Worm (Caenorhabditis elegans) whole organism, L4 larva: ENCODE results near the gene ZK354.9.
A peak's percentile ranks its signal among the peaks of the same experiment; 100 is the strongest.

Experiments used
- F49E8.2 ChIP-seq: sonication (generic microtip); optimal IDR thresholded peaks from 2 replicates; lab custom pipeline; 2016; ENCODE audit warnings: missing compliant biosample characterization, mild to moderate bottlenecking, missing genetic modification characterization, borderline replicate concordance
- R02D3.7 ChIP-seq: fragments of 150-350 bp; sonication (generic microtip); optimal IDR thresholded peaks from 3 replicates; lab custom pipeline; 2014; ENCODE audit warnings: missing biosample characterization, missing genetic modification characterization
- T20F7.1 ChIP-seq: fragments of 200-800 bp; sonication (Bioruptor generic); optimal IDR thresholded peaks from 2 replicates; lab custom pipeline; 2018; ENCODE audit warnings: mild to moderate bottlenecking, missing genetic modification characterization, missing compliant biosample characterization
- T26A8.4 ChIP-seq: fragments of 200-800 bp; sonication (Bioruptor generic); IDR thresholded peaks from 2 replicates; pipeline ENCODE4 v1.3.6; 2022; ENCODE audit warnings: missing genetic modification characterization, missing compliant biosample characterization
- Y105C5A.15 ChIP-seq: fragments of 200-800 bp; sonication (Bioruptor generic); IDR thresholded peaks from 2 replicates; pipeline ENCODE4 v1.3.6; 2022; ENCODE audit warnings: missing genetic modification characterization, missing compliant biosample characterization
- Y48G9A.11 ChIP-seq: fragments of 200-800 bp; sonication (Bioruptor generic); IDR thresholded peaks from 2 replicates; pipeline ENCODE4 v1.3.6; 2022; ENCODE audit warnings: missing genetic modification reagents, missing genetic modification characterization, missing compliant biosample characterization
- Y75B8A.6 ChIP-seq: fragments of 200-800 bp; sonication (Bioruptor generic); IDR thresholded peaks from 2 replicates; pipeline ENCODE4 v1.3.6; 2022; ENCODE audit warnings: missing genetic modification reagents, missing genetic modification characterization, missing compliant biosample characterization
- ZK337.2 ChIP-seq: fragments of 200-800 bp; sonication (Bioruptor generic); IDR thresholded peaks from 2 replicates; pipeline ENCODE4 v1.3.6; 2022; ENCODE audit warnings: missing genetic modification reagents, missing genetic modification characterization, missing compliant biosample characterization
- ZK546.5 ChIP-seq, 2 experiments: sonication (generic microtip); optimal IDR thresholded peaks; 2 replicates each; lab custom pipeline; 2017; ENCODE audit warnings: missing biosample characterization in 2 of 2, missing genetic modification characterization in 2 of 2
- aha-1 ChIP-seq: fragments of 150-350 bp; peaks from one replicate; lab custom pipeline; 2014; ENCODE audit warnings: missing biosample characterization, missing genetic modification characterization
- aly-2 ChIP-seq: sonication (generic microtip); optimal IDR thresholded peaks from 2 replicates; lab custom pipeline; 2018; ENCODE audit warnings: missing biosample characterization, missing genetic modification characterization
- arid-1 ChIP-seq: fragments of 200-800 bp; sonication (Bioruptor generic); conservative IDR thresholded peaks from 2 replicates; pipeline ENCODE4 v1.3.6; 2022; ENCODE audit warnings: missing genetic modification reagents, missing genetic modification characterization, missing compliant biosample characterization
- ceh-28 ChIP-seq: fragments of 150-350 bp; optimal IDR thresholded peaks from 2 replicates; lab custom pipeline; 2014; ENCODE audit warnings: missing biosample characterization, missing genetic modification reagents, missing genetic modification characterization
- ceh-32 ChIP-seq: sonication (generic microtip); optimal IDR thresholded peaks from 2 replicates; lab custom pipeline; 2016; ENCODE audit warnings: mild to moderate bottlenecking, missing genetic modification characterization, missing compliant biosample characterization; ENCODE audit not compliant: poor library complexity
- ceh-62 ChIP-seq: sonication (generic microtip); optimal IDR thresholded peaks from 2 replicates; lab custom pipeline; 2017; ENCODE audit warnings: missing biosample characterization, missing genetic modification characterization
- cey-2 ChIP-seq: sonication (generic microtip); optimal IDR thresholded peaks from 3 replicates; lab custom pipeline; 2017; ENCODE audit warnings: missing genetic modification characterization, mild to moderate bottlenecking, missing compliant biosample characterization, antibody characterized with exemption, borderline replicate concordance; ENCODE audit not compliant: insufficient read depth
- daf-16 ChIP-seq, 3 experiments: sonication (generic microtip); optimal IDR thresholded peaks; 2 replicates each; lab custom pipeline; 2016 to 2017; ENCODE audit warnings: missing genetic modification characterization in 3 of 3, missing genetic modification reagents in 3 of 3, mild to moderate bottlenecking in 2 of 3, missing compliant biosample characterization in 2 of 3, missing biosample characterization in 1 of 3, moderate library complexity in 1 of 3
- dmd-6 ChIP-seq: fragments of 200-800 bp; sonication (Bioruptor generic); IDR thresholded peaks from 2 replicates; pipeline ENCODE4 v1.3.6; 2022; ENCODE audit warnings: missing genetic modification reagents, missing genetic modification characterization, missing compliant biosample characterization
- dmd-8 ChIP-seq: fragments of 200-800 bp; sonication (Bioruptor generic); IDR thresholded peaks from 2 replicates; pipeline ENCODE4 v1.3.6; 2022; ENCODE audit warnings: missing genetic modification characterization, missing compliant biosample characterization
- dve-1 ChIP-seq: sonication (generic microtip); optimal IDR thresholded peaks from 2 replicates; lab custom pipeline; 2017; ENCODE audit warnings: antibody characterized with exemption, mild to moderate bottlenecking, missing genetic modification characterization, missing compliant biosample characterization; ENCODE audit not compliant: insufficient read depth
- hlh-11 ChIP-seq: fragments of 200-800 bp; sonication (Bioruptor generic); optimal IDR thresholded peaks from 2 replicates; lab custom pipeline; 2018; ENCODE audit warnings: mild to moderate bottlenecking, missing genetic modification characterization, missing compliant biosample characterization
- hlh-30 ChIP-seq: sonication (generic microtip); optimal IDR thresholded peaks from 2 replicates; lab custom pipeline; 2017; ENCODE audit warnings: antibody characterized with exemption, mild to moderate bottlenecking, missing genetic modification characterization, missing compliant biosample characterization; ENCODE audit not compliant: insufficient read depth
- lin-1 ChIP-seq: fragments of 200-800 bp; sonication (Bioruptor generic); IDR thresholded peaks from 2 replicates; pipeline ENCODE4 v1.3.6; 2022; ENCODE audit warnings: missing genetic modification reagents, missing genetic modification characterization, missing compliant biosample characterization
- lin-29 ChIP-seq: fragments of 200-800 bp; sonication (Bioruptor generic); IDR thresholded peaks from 2 replicates; pipeline ENCODE4 v1.3.6; 2022; ENCODE audit warnings: missing genetic modification reagents, missing genetic modification characterization, missing compliant biosample characterization
- lin-38 ChIP-seq: fragments of 200-800 bp; sonication (Bioruptor generic); IDR thresholded peaks from 2 replicates; pipeline ENCODE4 v1.3.6; 2022; ENCODE audit warnings: missing genetic modification reagents, missing genetic modification characterization, missing compliant biosample characterization
- lin-39 ChIP-seq: fragments of 150-350 bp; optimal IDR thresholded peaks from 2 replicates; lab custom pipeline; 2014; ENCODE audit warnings: missing biosample characterization, missing genetic modification reagents, missing genetic modification characterization
- lsy-2 ChIP-seq, 2 experiments: fragments of 150-350 bp in 1 of 2; sonication (generic microtip) in 1 of 2; optimal IDR thresholded peaks; 2 replicates each; lab custom pipeline; 2014 to 2017; ENCODE audit warnings: missing biosample characterization in 2 of 2, missing genetic modification characterization in 2 of 2
- madf-9 ChIP-seq: fragments of 200-800 bp; sonication (Bioruptor generic); conservative IDR thresholded peaks from 2 replicates; pipeline ENCODE4 v1.3.6; 2022; ENCODE audit warnings: missing genetic modification reagents, missing genetic modification characterization, missing compliant biosample characterization
- mdl-1 ChIP-seq, 2 experiments: fragments of 150-350 bp in 1 of 2; sonication (generic microtip) in 1 of 2; optimal IDR thresholded peaks; 2 replicates each; lab custom pipeline; 2014 to 2017; ENCODE audit warnings: missing biosample characterization in 2 of 2, missing genetic modification characterization in 2 of 2
- mes-2 ChIP-seq: sonication (generic microtip); optimal IDR thresholded peaks from 2 replicates; lab custom pipeline; 2016; ENCODE audit warnings: missing genotype, mild to moderate bottlenecking, missing genetic modification characterization, missing compliant biosample characterization; ENCODE audit not compliant: poor library complexity, severe bottlenecking
- mxl-2 ChIP-seq: fragments of 200-800 bp; sonication (Bioruptor generic); conservative IDR thresholded peaks from 2 replicates; pipeline ENCODE4 v1.3.6; 2022; ENCODE audit warnings: missing genetic modification reagents, missing genetic modification characterization, missing compliant biosample characterization
- mxl-3 ChIP-seq: fragments of 200-800 bp; sonication (Bioruptor generic); optimal IDR thresholded peaks from 2 replicates; lab custom pipeline; 2018; ENCODE audit warnings: mild to moderate bottlenecking, missing genetic modification characterization, missing compliant biosample characterization
- nhr-10 ChIP-seq: fragments of 150-350 bp; optimal IDR thresholded peaks from 2 replicates; lab custom pipeline; 2014; ENCODE audit warnings: missing biosample characterization, missing genetic modification characterization
- nhr-11 ChIP-seq: fragments of 150-350 bp; optimal IDR thresholded peaks from 2 replicates; lab custom pipeline; 2014; ENCODE audit warnings: missing biosample characterization, missing genetic modification characterization
- nhr-28 ChIP-seq: fragments of 150-350 bp; optimal IDR thresholded peaks from 2 replicates; lab custom pipeline; 2014; ENCODE audit warnings: missing biosample characterization, missing genetic modification characterization
- nhr-42 ChIP-seq: fragments of 200-800 bp; sonication (Bioruptor generic); IDR thresholded peaks from 2 replicates; pipeline ENCODE4 v1.3.6; 2022; ENCODE audit warnings: missing genetic modification characterization, missing compliant biosample characterization
- nhr-48 ChIP-seq: sonication (generic microtip); optimal IDR thresholded peaks from 2 replicates; lab custom pipeline; 2016; ENCODE audit warnings: mild to moderate bottlenecking, missing genetic modification characterization, missing compliant biosample characterization
- pha-4 ChIP-seq, 2 experiments: fragments of 150-350 bp in 1 of 2; fragments of 200-800 bp in 1 of 2; sonication (Bioruptor generic) in 1 of 2; IDR thresholded peaks in 1 of 2; optimal IDR thresholded peaks in 1 of 2; 2 replicates each; pipeline versions ENCODE4 v1.3.6 to Lab custom; 2014 to 2022; ENCODE audit warnings: missing genetic modification characterization in 2 of 2, missing genetic modification reagents in 2 of 2, missing biosample characterization in 1 of 2, missing compliant biosample characterization in 1 of 2
- snpc-1.2 ChIP-seq: fragments of 200-800 bp; sonication (Bioruptor generic); IDR thresholded peaks from 2 replicates; pipeline ENCODE4 v1.3.6; 2022; ENCODE audit warnings: missing genetic modification reagents, missing genetic modification characterization, missing compliant biosample characterization
- unc-62 ChIP-seq, 3 experiments: fragments of 150-350 bp in 1 of 3; sonication (generic microtip); optimal IDR thresholded peaks in 2 of 3; peaks in 1 of 3; 1 replicate in 1 of 3; 2 replicates in 2 of 3; lab custom pipeline; 2014 to 2017; ENCODE audit warnings: missing biosample characterization in 3 of 3, missing genetic modification characterization in 3 of 3, missing genetic modification reagents in 3 of 3, missing genotype in 1 of 3
- zip-11 ChIP-seq: fragments of 200-800 bp; sonication (Bioruptor generic); IDR thresholded peaks from 2 replicates; pipeline ENCODE4 v1.3.6; 2022; ENCODE audit warnings: missing genetic modification characterization, missing compliant biosample characterization
- zip-2 ChIP-seq: fragments of 150-350 bp; optimal IDR thresholded peaks from 2 replicates; lab custom pipeline; 2014; ENCODE audit warnings: missing biosample characterization, missing genetic modification characterization
- ztf-11 ChIP-seq: fragments of 150-350 bp; optimal IDR thresholded peaks from 2 replicates; lab custom pipeline; 2014; ENCODE audit warnings: missing biosample characterization, missing genetic modification characterization

Gene ZK354.9

DNA sequence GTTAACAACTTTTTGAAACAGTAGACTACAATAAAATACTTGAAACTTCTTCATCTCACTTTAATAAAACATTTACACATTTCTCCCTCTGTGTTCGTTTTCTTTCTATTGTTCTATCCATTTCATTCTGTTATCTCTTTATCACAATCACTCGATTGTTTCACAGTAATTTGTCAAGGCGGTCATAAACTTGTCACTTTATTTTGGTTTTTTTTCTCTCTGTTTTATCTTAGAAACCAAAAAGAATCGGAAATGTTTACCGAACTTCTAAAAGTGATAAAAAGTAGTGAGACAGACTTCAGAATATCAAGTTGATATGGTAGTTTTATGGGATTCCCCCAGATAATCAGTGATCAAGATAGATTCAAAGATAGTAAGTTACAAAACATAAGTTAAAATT, 31.3 kb upstream of the ZK354.9 start, which contains the start of gene Y4C6B.2:
Gene Y4C6B.2 (plus strand): TSS at position 320 of the 400 bp plus-strand sequence.
- TF ChIP-seq nhr-11 (tag; lab: Kevin White, UChicago) (no peak), ZK546.5 (tag; optimal IDR thresholded peaks at IDR 0.05; lab: Kevin White, UChicago) (no peak), lin-1 (GFP tag; lab: Robert Waterston, UW) (no peak), dve-1 (tag; lab: Kevin White, UChicago) (peak; percentile 12), unc-62 (GFP tag; optimal IDR thresholded peaks at IDR 0.05 in 1 of 2; lab: Kevin White, UChicago) (peak in 1 of 2 experiments; percentile 13), unc-62 (tag; optimal IDR thresholded peaks at IDR 0.05; lab: Kevin White, UChicago) (no peak), lin-38 (no peak), madf-9 (GFP tag; lab: Robert Waterston, UW) (no peak), hlh-11 (tag; lab: Kevin White, UChicago) (no peak), ceh-62 (tag; lab: Kevin White, UChicago) (no peak), nhr-28 (peak; percentile 33), ZK337.2 (GFP tag; lab: Robert Waterston, UW) (no peak), mes-2 (tag; lab: Kevin White, UChicago) (no peak), T20F7.1 (no peak), ztf-11 (tag; lab: Kevin White, UChicago) (no peak), cey-2 (no peak)

DNA sequence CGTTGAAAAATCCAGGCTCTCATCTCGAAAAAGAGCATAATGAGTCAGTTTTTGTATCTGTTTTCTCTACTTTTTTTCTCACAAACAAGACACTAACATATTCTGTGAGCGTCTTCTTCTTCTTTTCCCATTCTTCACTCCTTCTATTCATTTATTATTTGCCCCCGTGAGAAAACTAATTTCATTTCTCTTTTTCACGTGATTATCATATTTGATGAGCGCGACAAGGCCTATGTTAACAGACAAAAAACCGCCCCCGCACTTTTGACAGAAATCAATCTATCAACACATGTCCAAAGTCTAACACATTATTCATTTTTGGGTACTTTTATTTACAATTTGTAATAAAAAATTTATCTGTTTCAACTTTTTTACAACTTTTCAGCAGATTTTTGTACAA, 29.7 kb upstream of the ZK354.9 start:
- TF ChIP-seq arid-1 (GFP tag; lab: Robert Waterston, UW) (no peak), aha-1 (tag; lab: Kevin White, UChicago) (peak; percentile 88), dmd-8 (GFP tag; lab: Robert Waterston, UW) (no peak), aly-2 (no peak), mxl-3 (no peak), mdl-1 (tag; optimal IDR thresholded peaks at IDR 0.05; lab: Kevin White, UChicago) (peak in 1 of 2 experiments; percentile 18), hlh-30 (peak; percentile 57), daf-16 (GFP tag; optimal IDR thresholded peaks at IDR 0.05; lab: Kevin White, UChicago) (no peak), daf-16 (tag; optimal IDR thresholded peaks at IDR 0.05; lab: Kevin White, UChicago) (no peak), madf-9 (GFP tag; lab: Robert Waterston, UW) (no peak)
- TF ChIP-seq, all 104 proteins: peak for 3

DNA sequence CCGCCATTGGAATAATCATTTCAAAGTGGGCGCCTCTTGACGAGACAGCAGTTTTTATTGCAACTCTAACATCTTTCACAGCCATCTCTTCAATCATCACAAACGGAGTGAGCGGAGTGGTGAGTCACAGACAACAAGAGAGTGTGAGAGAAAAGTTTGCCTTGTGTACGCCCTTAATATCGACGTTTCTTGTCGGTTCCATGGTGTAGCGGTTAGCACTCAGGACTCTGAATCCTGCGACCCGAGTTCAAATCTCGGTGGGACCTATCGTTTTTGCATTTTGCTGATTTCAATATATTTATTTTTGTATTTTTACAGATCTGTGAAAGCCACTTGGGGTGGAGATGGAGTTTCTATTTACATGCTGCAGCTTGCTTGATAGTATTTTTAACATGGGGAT, 26.6 kb upstream of the ZK354.9 start:
- TF ChIP-seq ceh-32 (tag; lab: Kevin White, UChicago) = no peak
- TF ChIP-seq lin-1 (GFP tag; lab: Robert Waterston, UW) = no peak
- no peak for TF ChIP-seq ceh-28 (tag; lab: Kevin White, UChicago)
- no peak for TF ChIP-seq zip-2 (tag; lab: Kevin White, UChicago)
- TF ChIP-seq T20F7.1 = no peak
- no peak for TF ChIP-seq Y48G9A.11 (GFP tag; lab: Robert Waterston, UW)
- TF ChIP-seq nhr-28 = no peak
- no peak for TF ChIP-seq lin-39
- no peak for TF ChIP-seq ZK546.5 (tag; optimal IDR thresholded peaks at IDR 0.05; lab: Kevin White, UChicago)
- TF ChIP-seq mxl-3 = peak; percentile 25
- peak; percentile 75; the same call in 1 of the 2 replicates for TF ChIP-seq pha-4 (GFP tag; IDR thresholded peaks at IDR 0.05; lab: Robert Waterston, UW)
- no peak for TF ChIP-seq pha-4 (tag; optimal IDR thresholded peaks at IDR 0.05; lab: Kevin White, UChicago)
- TF ChIP-seq ZK337.2 (GFP tag; lab: Robert Waterston, UW) = peak; percentile 71
- TF ChIP-seq lsy-2 (tag; optimal IDR thresholded peaks at IDR 0.05; lab: Kevin White, UChicago) = peak in 1 of 2 experiments; percentile 66
- TF ChIP-seq nhr-42 (GFP tag; lab: Robert Waterston, UW) = no peak
- no peak for TF ChIP-seq zip-11 (GFP tag; lab: Robert Waterston, UW)
- TF ChIP-seq nhr-10 (tag; lab: Kevin White, UChicago) = no peak
- peak; percentile 49 for TF ChIP-seq hlh-11 (tag; lab: Kevin White, UChicago)
- TF ChIP-seq Y105C5A.15 = 0 out of 2 replicates have a peak, but pooled peaks have one; percentile 41
- peak; percentile 63; the same call in 1 of the 2 replicates for TF ChIP-seq arid-1 (GFP tag; lab: Robert Waterston, UW)
- TF ChIP-seq lin-29 (GFP tag; lab: Robert Waterston, UW) = no peak
- peak; percentile 61 for TF ChIP-seq dve-1 (tag; lab: Kevin White, UChicago)
- no peak for TF ChIP-seq F49E8.2 (tag; lab: Kevin White, UChicago)
- peak; percentile 58 for TF ChIP-seq dmd-6
- TF ChIP-seq mxl-2 (GFP tag; lab: Robert Waterston, UW) = no peak
- TF ChIP-seq nhr-48 = peak; percentile 4
- TF ChIP-seq Y75B8A.6 (GFP tag; lab: Robert Waterston, UW) = no peak
- TF ChIP-seq T26A8.4 (GFP tag; lab: Robert Waterston, UW) = peak; percentile 70; the same call in 1 of the 2 replicates
- TF ChIP-seq hlh-30 = peak; percentile 47
- peak; percentile 96 for TF ChIP-seq snpc-1.2 (GFP tag; lab: Robert Waterston, UW)
- no peak for TF ChIP-seq R02D3.7 (tag; lab: Kevin White, UChicago)
- peak; percentile 79 for TF ChIP-seq lin-38
